Worm (Caenorhabditis elegans) whole organism, L2 larva: ENCODE results near the gene ech-3.

Experiments
- C34F6.9 ChIP-seq: fragments of 150-350 bp; optimal IDR thresholded peaks from 2 replicates; lab custom pipeline; 2014; ENCODE audit warnings: missing biosample characterization, missing genetic modification characterization
- R02D3.7 ChIP-seq: fragments of 150-350 bp; optimal IDR thresholded peaks from 2 replicates; lab custom pipeline; 2014; ENCODE audit warnings: missing biosample characterization, missing genetic modification characterization
- ZK546.5 ChIP-seq: sonication (generic microtip); optimal IDR thresholded peaks from 2 replicates; lab custom pipeline; 2017; ENCODE audit warnings: missing biosample characterization, missing genetic modification characterization
- alr-1 ChIP-seq: fragments of 150-350 bp; optimal IDR thresholded peaks from 2 replicates; lab custom pipeline; 2014; ENCODE audit warnings: missing biosample characterization, missing genetic modification characterization
- ama-1 ChIP-seq: fragments of 150-350 bp; optimal IDR thresholded peaks from 2 replicates; lab custom pipeline; 2018; ENCODE audit warnings: inconsistent platforms
- blmp-1 ChIP-seq: sonication (generic microtip); optimal IDR thresholded peaks from 2 replicates; lab custom pipeline; 2017; ENCODE audit warnings: missing genetic modification characterization, mild to moderate bottlenecking, missing compliant biosample characterization, antibody characterized with exemption, moderate library complexity; ENCODE audit not compliant: insufficient read depth
- ceh-16 ChIP-seq: fragments of 150-350 bp; optimal IDR thresholded peaks from 2 replicates; lab custom pipeline; 2014; ENCODE audit warnings: missing biosample characterization, missing genetic modification characterization
- ceh-82 ChIP-seq: fragments of 150-350 bp; optimal IDR thresholded peaks from 2 replicates; lab custom pipeline; 2014; ENCODE audit warnings: missing biosample characterization, missing genetic modification characterization
- crh-2 ChIP-seq: sonication (generic microtip); optimal IDR thresholded peaks from 2 replicates; lab custom pipeline; 2017; ENCODE audit warnings: missing biosample characterization, missing genetic modification characterization
- dmd-4 ChIP-seq: sonication (generic microtip); optimal IDR thresholded peaks from 2 replicates; lab custom pipeline; 2017; ENCODE audit warnings: missing biosample characterization, missing genetic modification characterization
- elt-1 ChIP-seq: fragments of 150-350 bp; optimal IDR thresholded peaks from 2 replicates; lab custom pipeline; 2014; ENCODE audit warnings: missing biosample characterization, missing genetic modification characterization
- elt-3 ChIP-seq: sonication (generic microtip); optimal IDR thresholded peaks from 2 replicates; lab custom pipeline; 2017; ENCODE audit warnings: missing biosample characterization, missing genetic modification characterization
- fos-1 ChIP-seq: fragments of 150-350 bp; optimal IDR thresholded peaks from 2 replicates; lab custom pipeline; 2014; ENCODE audit warnings: missing biosample characterization, missing genetic modification characterization
- lin-11 ChIP-seq: fragments of 150-350 bp; sonication (generic microtip); optimal IDR thresholded peaks from 2 replicates; lab custom pipeline; 2014; ENCODE audit warnings: missing biosample characterization, missing genetic modification characterization, inconsistent platforms, mixed read lengths
- lin-13 ChIP-seq: fragments of 150-350 bp; optimal IDR thresholded peaks from 2 replicates; lab custom pipeline; 2014; ENCODE audit warnings: missing biosample characterization, missing genetic modification reagents, missing genetic modification characterization
- lin-39 ChIP-seq: fragments of 150-350 bp; optimal IDR thresholded peaks from 2 replicates; lab custom pipeline; 2014; ENCODE audit warnings: missing biosample characterization, missing genetic modification reagents, missing genetic modification characterization
- lsy-2 ChIP-seq, 2 experiments: fragments of 150-350 bp in 1 of 2; sonication (generic microtip) in 1 of 2; optimal IDR thresholded peaks; 2 replicates each; lab custom pipeline; 2014 to 2017; ENCODE audit warnings: missing biosample characterization in 2 of 2, missing genetic modification characterization in 2 of 2
- mab-5 ChIP-seq: fragments of 150-350 bp; optimal IDR thresholded peaks from 2 replicates; lab custom pipeline; 2014; ENCODE audit warnings: missing biosample characterization, missing genetic modification characterization
- mbf-1 ChIP-seq: sonication (generic microtip); optimal IDR thresholded peaks from 2 replicates; lab custom pipeline; 2017; ENCODE audit warnings: missing biosample characterization, missing genetic modification characterization
- mdl-1 ChIP-seq, 2 experiments: fragments of 150-350 bp in 1 of 2; sonication (generic microtip) in 1 of 2; optimal IDR thresholded peaks; 2 replicates each; lab custom pipeline; 2017; ENCODE audit warnings: missing biosample characterization in 2 of 2, missing genetic modification characterization in 2 of 2
- nhr-10 ChIP-seq: sonication (generic microtip); optimal IDR thresholded peaks from 2 replicates; lab custom pipeline; 2017; ENCODE audit warnings: missing biosample characterization, missing genetic modification characterization
- nhr-12 ChIP-seq: fragments of 150-350 bp; optimal IDR thresholded peaks from 2 replicates; lab custom pipeline; 2014; ENCODE audit warnings: missing biosample characterization, missing genetic modification characterization
- nhr-237 ChIP-seq: fragments of 150-350 bp; optimal IDR thresholded peaks from 2 replicates; lab custom pipeline; 2014; ENCODE audit warnings: missing biosample characterization, missing genetic modification characterization
- nhr-25 ChIP-seq: fragments of 150-350 bp; sonication (generic microtip); optimal IDR thresholded peaks from 3 replicates; lab custom pipeline; 2014; ENCODE audit warnings: missing biosample characterization, missing genetic modification characterization
- nhr-77 ChIP-seq: fragments of 150-350 bp; optimal IDR thresholded peaks from 2 replicates; lab custom pipeline; 2014; ENCODE audit warnings: missing biosample characterization, missing genetic modification characterization
- peb-1 ChIP-seq: fragments of 150-350 bp; optimal IDR thresholded peaks from 2 replicates; lab custom pipeline; 2014; ENCODE audit warnings: missing biosample characterization, missing genetic modification characterization
- skn-1 ChIP-seq: sonication (generic microtip); optimal IDR thresholded peaks from 2 replicates; lab custom pipeline; 2017; ENCODE audit warnings: missing biosample characterization, missing genetic modification characterization
- sma-3 ChIP-seq: sonication (generic microtip); optimal IDR thresholded peaks from 2 replicates; lab custom pipeline; 2016; ENCODE audit warnings: missing genetic modification reagents, missing genetic modification characterization, missing compliant biosample characterization
- sma-9 ChIP-seq, 2 experiments: fragments of 150-350 bp in 1 of 2; sonication (generic microtip) in 1 of 2; optimal IDR thresholded peaks; 2 replicates each; lab custom pipeline; 2014 to 2016; ENCODE audit warnings: missing genetic modification characterization in 2 of 2, mild to moderate bottlenecking in 1 of 2, missing biosample characterization in 1 of 2, missing compliant biosample characterization in 1 of 2, missing genetic modification reagents in 1 of 2, moderate library complexity in 1 of 2
- snpc-4 ChIP-seq: fragments of 150-350 bp; optimal IDR thresholded peaks from 2 replicates; lab custom pipeline; 2014; ENCODE audit warnings: missing biosample characterization, missing genetic modification characterization
- unc-55 ChIP-seq: fragments of 150-350 bp; sonication (generic microtip); optimal IDR thresholded peaks from 3 replicates; lab custom pipeline; 2014; ENCODE audit warnings: missing biosample characterization, missing genetic modification reagents, missing genetic modification characterization
- unc-62 ChIP-seq: fragments of 150-350 bp; optimal IDR thresholded peaks from 2 replicates; lab custom pipeline; 2014; ENCODE audit warnings: missing biosample characterization, missing genetic modification reagents, missing genetic modification characterization
- ztf-11 ChIP-seq: sonication (generic microtip); optimal IDR thresholded peaks from 2 replicates; lab custom pipeline; 2017; ENCODE audit warnings: missing biosample characterization, missing genetic modification characterization

Gene ech-3

ce11 chrV:8046706-8047105, 24.7 kb downstream of the ech-3 start, which contains the start of gene ZC513.3:
ZC513.3 (plus strand) TSS chrV:8047006.
- TF ChIP-seq nhr-10 (tag; lab: Kevin White, UChicago) (no peak), nhr-77 (tag; lab: Kevin White, UChicago) (no peak), ceh-82 (tag; lab: Kevin White, UChicago) (no peak), ama-1 (lab: Kevin White, UChicago) (no peak), mdl-1 (tag; optimal IDR thresholded peaks at IDR 0.05; lab: Kevin White, UChicago) (no peak), ZK546.5 (tag; lab: Kevin White, UChicago) (no peak), ceh-16 (tag; lab: Kevin White, UChicago) (no peak), nhr-12 (tag; lab: Kevin White, UChicago) (no peak), fos-1 (tag; lab: Kevin White, UChicago) (no peak)

- TF ChIP-seq skn-1 (no peak), C34F6.9 (no peak), elt-1 (no peak), alr-1 (no peak), blmp-1 (tag; lab: Kevin White, UChicago) (no peak), peb-1 (tag; lab: Kevin White, UChicago) (no peak), dmd-4 (tag; lab: Kevin White, UChicago) (no peak), lsy-2 (tag; optimal IDR thresholded peaks at IDR 0.05; lab: Kevin White, UChicago) (no peak), lin-11 (no peak), nhr-12 (tag; lab: Kevin White, UChicago) (no peak), ceh-82 (tag; lab: Kevin White, UChicago) (no peak), nhr-25 (tag; lab: Kevin White, UChicago) (no peak), mbf-1 (tag; lab: Kevin White, UChicago) (no peak), nhr-237 (tag; lab: Kevin White, UChicago) (no peak), mab-5 (no peak), ZK546.5 (tag; lab: Kevin White, UChicago) (no peak)
Observed at ce11 chrV:8050059-8050677, 28.2 kb downstream of the ech-3 start.

ce11 chrV:8050811-8051210, 28.8 kb downstream of the ech-3 start, which contains the start of gene col-43:
col-43 (minus strand) TSS chrV:8050911.
- TF ChIP-seq sma-9 (GFP tag; optimal IDR thresholded peaks at IDR 0.05; lab: Kevin White, UChicago) (no peak), sma-9 (tag; optimal IDR thresholded peaks at IDR 0.05; lab: Kevin White, UChicago) (no peak), lin-39 (tag; lab: Kevin White, UChicago) (no peak), peb-1 (tag; lab: Kevin White, UChicago) (no peak), nhr-12 (tag; lab: Kevin White, UChicago) (no peak), elt-1 (no peak), lin-11 (no peak), elt-3 (no peak), nhr-10 (tag; lab: Kevin White, UChicago) (no peak), unc-62 (GFP tag; lab: Kevin White, UChicago) (no peak)

ce11 chrV:8051851-8052250, 29.8 kb downstream of the ech-3 start, which contains the start of gene sth-1:
sth-1 (plus strand) TSS chrV:8052151.
- TF ChIP-seq alr-1 (no peak), snpc-4 (tag; lab: Kevin White, UChicago) (no peak), ceh-16 (tag; lab: Kevin White, UChicago) (no peak), ztf-11 (tag; lab: Kevin White, UChicago) (no peak), nhr-77 (tag; lab: Kevin White, UChicago) (no peak), unc-55 (no peak), crh-2 (no peak)

ce11 chrV:8054130-8054529, 32.1 kb downstream of the ech-3 start, which contains the start of gene ZC513.2:
ZC513.2 (plus strand) TSS chrV:8054430.
- TF ChIP-seq dmd-4 (tag; lab: Kevin White, UChicago) (no peak), nhr-237 (tag; lab: Kevin White, UChicago) (no peak), snpc-4 (tag; lab: Kevin White, UChicago) (no peak), ztf-11 (tag; lab: Kevin White, UChicago) (no peak), ceh-16 (tag; lab: Kevin White, UChicago) (no peak), ceh-82 (tag; lab: Kevin White, UChicago) (no peak), sma-3 (no peak), lin-13 (GFP tag; lab: Kevin White, UChicago) (no peak), sma-9 (GFP tag; optimal IDR thresholded peaks at IDR 0.05; lab: Kevin White, UChicago) (no peak), sma-9 (tag; optimal IDR thresholded peaks at IDR 0.05; lab: Kevin White, UChicago) (no peak), R02D3.7 (tag; lab: Kevin White, UChicago) (no peak), nhr-10 (tag; lab: Kevin White, UChicago) (no peak), lsy-2 (tag; optimal IDR thresholded peaks at IDR 0.05; lab: Kevin White, UChicago) (no peak), elt-3 (no peak), ama-1 (lab: Kevin White, UChicago) (no peak), C34F6.9 (no peak)
